Fruit fly (Drosophila melanogaster) whole organism, embryonic: ENCODE results near the gene CG32295.
A peak's percentile ranks its signal among the peaks of the same experiment; 100 is the strongest.

Experiments used
- Ada2b ChIP-seq: fragments of 200-800 bp; sonication (Bioruptor generic); IDR thresholded peaks from 2 replicates; pipeline ENCODE4 v1.3.6; 2022; ENCODE audit warnings: missing biosample characterization, missing genetic modification characterization
- Bgb ChIP-seq: fragments of 200-800 bp; sonication (Bioruptor generic); IDR thresholded peaks from 2 replicates; pipeline ENCODE4 v1.3.6; 2022; ENCODE audit warnings: missing biosample characterization, missing genetic modification characterization; ENCODE audit not compliant: partially characterized antibody
- Blimp-1 ChIP-seq: fragments of 200-800 bp; sonication (Bioruptor generic); optimal IDR thresholded peaks from 3 replicates; lab custom pipeline; 2018; ENCODE audit warnings: missing biosample characterization, missing genetic modification characterization, mild to moderate bottlenecking, moderate library complexity, missing genetic modification reagents
- CG10565 ChIP-seq: fragments of 200-800 bp; sonication (Bioruptor generic); optimal IDR thresholded peaks from 3 replicates; lab custom pipeline; 2016; ENCODE audit warnings: missing biosample characterization, mild to moderate bottlenecking, missing genetic modification characterization
- CG11085 ChIP-seq: fragments of 200-800 bp; sonication (Bioruptor generic); IDR thresholded peaks from 2 replicates; pipeline ENCODE4 v1.3.6; 2022; ENCODE audit warnings: missing biosample characterization, missing genetic modification characterization
- CG11695 ChIP-seq: fragments of 200-800 bp; sonication (Bioruptor generic); IDR thresholded peaks from 3 replicates; pipeline ENCODE4 v1.3.6; 2022; ENCODE audit warnings: missing biosample characterization, missing genetic modification characterization
- CG12104 ChIP-seq: fragments of 200-800 bp; sonication (Bioruptor generic); optimal IDR thresholded peaks from 3 replicates; lab custom pipeline; 2016; ENCODE audit warnings: missing biosample characterization, missing genetic modification characterization
- CG13123 ChIP-seq: fragments of 200-800 bp; sonication (Bioruptor generic); optimal IDR thresholded peaks from 2 replicates; lab custom pipeline; 2016; ENCODE audit warnings: missing biosample characterization, missing genetic modification characterization
- CG13775 ChIP-seq: fragments of 200-800 bp; sonication (Bioruptor generic); optimal IDR thresholded peaks from 3 replicates; lab custom pipeline; 2017; ENCODE audit warnings: missing biosample characterization, mild to moderate bottlenecking, missing genetic modification characterization
- CG14014 ChIP-seq: fragments of 200-800 bp; sonication (Bioruptor generic); IDR thresholded peaks from 2 replicates; pipeline ENCODE4 v1.3.6; 2022; ENCODE audit warnings: missing biosample characterization, missing genetic modification characterization
- CG14965 ChIP-seq: fragments of 200-800 bp; sonication (Bioruptor generic); optimal IDR thresholded peaks from 2 replicates; lab custom pipeline; 2016; ENCODE audit warnings: missing biosample characterization, missing genetic modification characterization, borderline replicate concordance
- CG16779 ChIP-seq: fragments of 200-800 bp; sonication (Bioruptor generic); IDR thresholded peaks from 2 replicates; pipeline ENCODE4 v1.3.6; 2022; ENCODE audit warnings: missing biosample characterization, missing genetic modification characterization
- CG3065 ChIP-seq: fragments of 200-800 bp; sonication (Bioruptor generic); optimal IDR thresholded peaks from 2 replicates; lab custom pipeline; 2016; ENCODE audit warnings: missing biosample characterization, missing genetic modification characterization
- CG31388 ChIP-seq: fragments of 200-800 bp; sonication (Bioruptor generic); optimal IDR thresholded peaks from 2 replicates; lab custom pipeline; 2016; ENCODE audit warnings: missing biosample characterization, missing genetic modification characterization
- CG32772 ChIP-seq: fragments of 200-800 bp; sonication (Bioruptor generic); IDR thresholded peaks from 2 replicates; pipeline ENCODE4 v1.3.6; 2022; ENCODE audit warnings: missing biosample characterization, missing genetic modification characterization
- CG34422 ChIP-seq: fragments of 200-800 bp; sonication (Bioruptor generic); IDR thresholded peaks from 3 replicates; pipeline ENCODE4 v1.3.6; 2022; ENCODE audit warnings: missing biosample characterization, missing genetic modification characterization
- CG4730 ChIP-seq: fragments of 200-800 bp; sonication (Bioruptor generic); IDR thresholded peaks from 2 replicates; pipeline ENCODE4 v1.3.6; 2022; ENCODE audit warnings: missing biosample characterization, missing genetic modification characterization
- CG4854 ChIP-seq: fragments of 200-800 bp; sonication (Bioruptor generic); optimal IDR thresholded peaks from 2 replicates; lab custom pipeline; 2016; ENCODE audit warnings: missing biosample characterization, missing genetic modification characterization, inconsistent platforms
- CG5245 ChIP-seq: fragments of 200-800 bp; sonication (Bioruptor generic); optimal IDR thresholded peaks from 3 replicates; lab custom pipeline; 2016; ENCODE audit warnings: missing biosample characterization, missing genetic modification characterization
- CG7928 ChIP-seq: fragments of 200-800 bp; sonication (Bioruptor generic); optimal IDR thresholded peaks from 2 replicates; lab custom pipeline; 2017; ENCODE audit warnings: missing biosample characterization, mild to moderate bottlenecking, missing genetic modification characterization
- CG7963 ChIP-seq: fragments of 200-800 bp; sonication (Bioruptor generic); IDR thresholded peaks from 3 replicates; pipeline ENCODE4 v1.3.6; 2022; ENCODE audit warnings: missing biosample characterization, missing genetic modification characterization; ENCODE audit not compliant: partially characterized antibody
- CG8359 ChIP-seq: fragments of 200-800 bp; sonication (Bioruptor generic); optimal IDR thresholded peaks from 2 replicates; lab custom pipeline; 2017; ENCODE audit warnings: missing biosample characterization, mild to moderate bottlenecking, missing genetic modification characterization, borderline replicate concordance
- CG8924 ChIP-seq: fragments of 200-800 bp; optimal IDR thresholded peaks from 3 replicates; lab custom pipeline; 2019; ENCODE audit warnings: missing biosample characterization, mild to moderate bottlenecking, missing genetic modification characterization, moderate library complexity
- CG9437 ChIP-seq: fragments of 200-800 bp; sonication (Bioruptor generic); optimal IDR thresholded peaks from 2 replicates; lab custom pipeline; 2018; ENCODE audit warnings: missing biosample characterization, mild to moderate bottlenecking, missing genetic modification characterization
- Ets65A ChIP-seq: fragments of 200-800 bp; sonication (Bioruptor generic); peaks from one replicate; lab custom pipeline; 2016; ENCODE audit warnings: missing biosample characterization, missing genetic modification characterization
- Gug ChIP-seq: fragments of 200-800 bp; sonication (Bioruptor generic); IDR thresholded peaks from 4 replicates; pipeline ENCODE4 v1.3.6; 2022; ENCODE audit warnings: missing biosample characterization, missing genetic modification characterization
- Hand ChIP-seq: fragments of 200-800 bp; sonication (Bioruptor generic); optimal IDR thresholded peaks from 2 replicates; lab custom pipeline; 2017; ENCODE audit warnings: mild to moderate bottlenecking, missing biosample characterization, missing genetic modification reagents, missing genetic modification characterization
- Lhr ChIP-seq: fragments of 200-800 bp; sonication (Bioruptor generic); optimal IDR thresholded peaks from 3 replicates; lab custom pipeline; 2017; ENCODE audit warnings: mild to moderate bottlenecking, missing biosample characterization, missing genetic modification reagents, missing genetic modification characterization
- NFAT ChIP-seq: fragments of 200-800 bp; sonication (Bioruptor generic); IDR thresholded peaks from 2 replicates; pipeline ENCODE4 v1.3.6; 2022; ENCODE audit warnings: missing biosample characterization, missing genetic modification characterization
- Taf1 ChIP-seq: fragments of 200-800 bp; sonication (Bioruptor generic); IDR thresholded peaks from 2 replicates; pipeline ENCODE4 v1.3.6; 2022; ENCODE audit warnings: missing biosample characterization, missing genetic modification characterization
- Vsx1 ChIP-seq: fragments of 200-800 bp; sonication (Bioruptor generic); optimal IDR thresholded peaks from 2 replicates; lab custom pipeline; 2017; ENCODE audit warnings: missing biosample characterization, mild to moderate bottlenecking, missing genetic modification characterization, missing genetic modification reagents
- Xrp1 ChIP-seq: fragments of 200-800 bp; sonication (Bioruptor generic); IDR thresholded peaks from 2 replicates; pipeline ENCODE4 v1.3.6; 2022; ENCODE audit warnings: missing biosample characterization, missing genetic modification characterization
- bowl ChIP-seq: fragments of 200-800 bp; sonication (Bioruptor generic); IDR thresholded peaks from 2 replicates; pipeline ENCODE4 v1.3.6; 2022; ENCODE audit warnings: missing biosample characterization, missing genetic modification characterization
- caup ChIP-seq: fragments of 200-800 bp; sonication (Bioruptor generic); optimal IDR thresholded peaks from 3 replicates; lab custom pipeline; 2017; ENCODE audit warnings: missing biosample characterization, mild to moderate bottlenecking, missing genetic modification characterization, moderate library complexity; ENCODE audit not compliant: severe bottlenecking
- chm ChIP-seq: fragments of 200-800 bp; sonication (Bioruptor generic); IDR thresholded peaks from 2 replicates; pipeline ENCODE4 v1.3.6; 2022; ENCODE audit warnings: missing biosample characterization, missing genetic modification characterization
- crp ChIP-seq, 2 experiments: fragments of 200-800 bp; sonication (Bioruptor generic); optimal IDR thresholded peaks; 2 replicates in 1 of 2; 3 replicates in 1 of 2; lab custom pipeline; 2017; ENCODE audit warnings: missing biosample characterization in 2 of 2, missing genetic modification characterization in 2 of 2, mild to moderate bottlenecking in 1 of 2, moderate library complexity in 1 of 2
- dmrt99B ChIP-seq: fragments of 200-800 bp; sonication (Bioruptor generic); optimal IDR thresholded peaks from 2 replicates; lab custom pipeline; 2018; ENCODE audit warnings: missing biosample characterization, mild to moderate bottlenecking, missing genetic modification characterization, moderate library complexity
- fd102C ChIP-seq: fragments of 200-800 bp; sonication (Bioruptor generic); optimal IDR thresholded peaks from 2 replicates; lab custom pipeline; 2018; ENCODE audit warnings: missing biosample characterization, mild to moderate bottlenecking, missing genetic modification characterization, moderate library complexity
- gsb ChIP-seq: fragments of 200-800 bp; sonication (Bioruptor generic); IDR thresholded peaks from 2 replicates; pipeline ENCODE4 v1.3.6; 2022; ENCODE audit warnings: missing biosample characterization, missing genetic modification characterization
- hkb ChIP-seq, 2 experiments: fragments of 200-800 bp in 1 of 2; fragments of >200 bp in 1 of 2; sonication (Bioruptor generic) in 1 of 2; IDR thresholded peaks in 1 of 2; optimal IDR thresholded peaks in 1 of 2; 2 replicates each; pipeline versions ENCODE4 v1.3.6 to Lab custom; 2017 to 2022; ENCODE audit warnings: missing biosample characterization in 1 of 2, missing genetic modification characterization in 1 of 2
- lola ChIP-seq, 3 experiments: fragments of >200 bp in 2 of 3; fragments of 200-800 bp in 1 of 3; sonication (Bioruptor generic) in 1 of 3; optimal IDR thresholded peaks; 2 replicates each; lab custom pipeline; 2017 to 2019; ENCODE audit warnings: missing biosample characterization in 3 of 3, missing genetic modification characterization in 3 of 3, mild to moderate bottlenecking in 1 of 3, moderate library complexity in 1 of 3
- phol ChIP-seq: fragments of 200-800 bp; sonication (Bioruptor generic); optimal IDR thresholded peaks from 3 replicates; lab custom pipeline; 2018; ENCODE audit warnings: missing biosample characterization, mild to moderate bottlenecking, missing genetic modification characterization, moderate library complexity
- ranshi ChIP-seq: fragments of 200-800 bp; sonication (Bioruptor generic); IDR thresholded peaks from 2 replicates; pipeline ENCODE4 v1.3.6; 2022; ENCODE audit warnings: missing biosample characterization, missing genetic modification characterization
- sima ChIP-seq: fragments of 200-800 bp; sonication (Bioruptor generic); optimal IDR thresholded peaks from 2 replicates; lab custom pipeline; 2016; ENCODE audit warnings: missing biosample characterization, missing genetic modification characterization
- sob ChIP-seq: fragments of 200-800 bp; sonication (Bioruptor generic); IDR thresholded peaks from 2 replicates; pipeline ENCODE4 v1.3.6; 2022; ENCODE audit warnings: missing biosample characterization, missing genetic modification characterization
- sr ChIP-seq: fragments of 200-800 bp; sonication (Bioruptor generic); IDR thresholded peaks from 3 replicates; pipeline ENCODE4 v1.3.6; 2022; ENCODE audit warnings: missing biosample characterization, missing genetic modification characterization
- trem ChIP-seq: fragments of 200-800 bp; optimal IDR thresholded peaks from 3 replicates; lab custom pipeline; 2019; ENCODE audit warnings: missing biosample characterization, mild to moderate bottlenecking, missing genetic modification characterization, moderate library complexity
- wek ChIP-seq: fragments of 200-800 bp; sonication (Bioruptor generic); optimal IDR thresholded peaks from 3 replicates; lab custom pipeline; 2018; ENCODE audit warnings: missing biosample characterization, mild to moderate bottlenecking, missing genetic modification characterization, moderate library complexity

CG32295 gene

dm6 chr3L:2536969-2537600 is 10.3 kb upstream of the CG32295 start (continued):
- peak; percentile 81 for TF ChIP-seq sob (GFP tag; lab: Robert Waterston, UW)
- peak; percentile 45 for TF ChIP-seq CG7928 (GFP tag; lab: Kevin White, UChicago)
- peak; percentile 25 for TF ChIP-seq CG5245 (GFP tag; lab: Kevin White, UChicago)
- peak; percentile 42 for TF ChIP-seq CG8924 (tag; lab: Kevin White, UChicago)
- peak; percentile 71 for TF ChIP-seq dmrt99B (tag; lab: Kevin White, UChicago)
- peak in 1 of 3 experiments; percentile 49 for TF ChIP-seq lola (GFP tag; optimal IDR thresholded peaks at IDR 0.05; lab: Kevin White, UChicago)
- no peak for TF ChIP-seq Hand (GFP tag; lab: Kevin White, UChicago)
- peak; percentile 36; the same call in 1 of the 2 replicates for TF ChIP-seq Ada2b
- TF ChIP-seq wek (GFP tag; lab: Kevin White, UChicago) = peak; percentile 85
- peak; percentile 62; the same call in 1 of the 2 replicates for TF ChIP-seq CG14014 (GFP tag; lab: Robert Waterston, UW)
- no peak for TF ChIP-seq CG13775 (GFP tag; lab: Kevin White, UChicago)
- TF ChIP-seq caup = peak; percentile 69
- no peak for TF ChIP-seq CG32772
- peak; percentile 46 for TF ChIP-seq CG4854 (GFP tag; lab: Kevin White, UChicago)
- no peak for TF ChIP-seq Bgb (GFP tag; lab: Robert Waterston, UW)
- TF ChIP-seq CG3065 (GFP tag; lab: Kevin White, UChicago) = peak; percentile 47
- 0 out of 2 replicates have a peak, but pooled peaks have one; percentile 9 for TF ChIP-seq bowl
- TF ChIP-seq CG12104 = peak; percentile 67
- TF ChIP-seq ranshi (GFP tag; lab: Robert Waterston, UW) = peak; percentile 38
- TF ChIP-seq CG7963 (GFP tag; lab: Robert Waterston, UW) = no peak
- no peak for TF ChIP-seq crp (GFP tag; optimal IDR thresholded peaks at IDR 0.05; lab: Kevin White, UChicago)
- TF ChIP-seq CG4730 (GFP tag; lab: Robert Waterston, UW) = no peak
- TF ChIP-seq Vsx1 (GFP tag; lab: Kevin White, UChicago) = peak; percentile 94
- TF ChIP-seq phol (tag; lab: Kevin White, UChicago) = peak; percentile 55
- peak; percentile 27 for TF ChIP-seq CG14965 (GFP tag; lab: Kevin White, UChicago)
- TF ChIP-seq CG11085 (GFP tag; lab: Robert Waterston, UW) = peak; percentile 41; the same call in 1 of the 2 replicates
- peak; percentile 70 for TF ChIP-seq CG8359
- TF ChIP-seq CG34422 = no peak
- TF ChIP-seq Taf1 (GFP tag; lab: Robert Waterston, UW) = no peak
- TF ChIP-seq NFAT (GFP tag; lab: Robert Waterston, UW) = 0 out of 2 replicates have a peak, but pooled peaks have one; percentile 28
- TF ChIP-seq sr (GFP tag; lab: Robert Waterston, UW) = peak; percentile 74; the same call in 2 of the 3 replicates
- peak; percentile 24 for TF ChIP-seq CG9437 (GFP tag; lab: Kevin White, UChicago)
- TF ChIP-seq CG16779 (GFP tag; lab: Robert Waterston, UW) = peak; percentile 22; the same call in 1 of the 2 replicates
- peak; percentile 57 for TF ChIP-seq Lhr (GFP tag; lab: Kevin White, UChicago)
- TF ChIP-seq Xrp1 (GFP tag; lab: Robert Waterston, UW) = peak; percentile 81
- peak; percentile 70 for TF ChIP-seq chm (GFP tag; lab: Robert Waterston, UW)
- TF ChIP-seq trem (tag; lab: Kevin White, UChicago) = peak; percentile 41
- TF ChIP-seq CG13123 (GFP tag; lab: Kevin White, UChicago) = peak; percentile 60
- TF ChIP-seq hkb (optimal IDR thresholded peaks at IDR 0.05; lab: Kevin White, UChicago) = no peak
- TF ChIP-seq hkb (GFP tag; IDR thresholded peaks at IDR 0.05; lab: Robert Waterston, UW) = peak; percentile 85
- no peak for TF ChIP-seq fd102C
- TF ChIP-seq CG11695 (GFP tag; lab: Robert Waterston, UW) = peak; percentile 68; the same call in 1 of the 3 replicates
- TF ChIP-seq Gug (GFP tag; lab: Robert Waterston, UW) = peak; percentile 11; the same call in 1 of the 4 replicates
- TF ChIP-seq Blimp-1 (GFP tag; lab: Kevin White, UChicago) = peak; percentile 73
- peak; percentile 89 for TF ChIP-seq Ets65A
- TF ChIP-seq sima (GFP tag; lab: Kevin White, UChicago) = peak; percentile 37
- TF ChIP-seq gsb (GFP tag; lab: Robert Waterston, UW) = peak; percentile 27
- TF ChIP-seq CG31388 (GFP tag; lab: Kevin White, UChicago) = peak; percentile 64
- no peak for TF ChIP-seq CG10565 (GFP tag; lab: Kevin White, UChicago)
